Fruit fly (Drosophila melanogaster) whole organism, prepupa: ENCODE data around the gene scramb1.

Experiments used
- CG1621 ChIP-seq: fragments of 200-800 bp; sonication (Bioruptor generic); optimal IDR thresholded peaks from 3 replicates; lab custom pipeline; 2018; ENCODE audit warnings: missing biosample characterization, mild to moderate bottlenecking, missing genetic modification characterization
- CG31627 ChIP-seq: fragments of 200-800 bp; sonication (Bioruptor generic); optimal IDR thresholded peaks from 3 replicates; lab custom pipeline; 2016; ENCODE audit warnings: missing biosample characterization, missing genetic modification characterization
- CG34406 ChIP-seq: fragments of 200-800 bp; sonication (Bioruptor generic); optimal IDR thresholded peaks from 3 replicates; lab custom pipeline; 2016; ENCODE audit warnings: missing biosample characterization, missing genetic modification characterization
- Lpt ChIP-seq: fragments of 200-800 bp; sonication (Bioruptor generic); optimal IDR thresholded peaks from 3 replicates; lab custom pipeline; 2016; ENCODE audit warnings: missing biosample characterization, missing genetic modification characterization
- OdsH ChIP-seq: fragments of 200-800 bp; sonication (Bioruptor generic); optimal IDR thresholded peaks from 3 replicates; lab custom pipeline; 2016; ENCODE audit warnings: missing biosample characterization, missing genetic modification characterization
- Smox ChIP-seq: fragments of 200-800 bp; sonication (Bioruptor generic); optimal IDR thresholded peaks from 3 replicates; lab custom pipeline; 2016; ENCODE audit warnings: missing biosample characterization, missing genetic modification characterization
- Sox14 ChIP-seq: fragments of 200-800 bp; sonication (Bioruptor generic); optimal IDR thresholded peaks from 3 replicates; lab custom pipeline; 2016; ENCODE audit warnings: missing biosample characterization, missing genetic modification characterization
- fkh ChIP-seq: fragments of 200-800 bp; sonication (Bioruptor generic); optimal IDR thresholded peaks from 3 replicates; lab custom pipeline; 2017; ENCODE audit warnings: missing biosample characterization, mild to moderate bottlenecking, missing genetic modification characterization, moderate library complexity
- net ChIP-seq: fragments of 200-800 bp; sonication (Bioruptor generic); optimal IDR thresholded peaks from 3 replicates; lab custom pipeline; 2016; ENCODE audit warnings: missing biosample characterization, missing genetic modification characterization
- salr ChIP-seq, 2 experiments: fragments of 200-800 bp; sonication (Bioruptor generic); optimal IDR thresholded peaks; 3 replicates each; lab custom pipeline; 2016 to 2018; ENCODE audit warnings: missing biosample characterization in 2 of 2, missing genetic modification characterization in 2 of 2, mild to moderate bottlenecking in 1 of 2
- spab ChIP-seq: fragments of 200-800 bp; sonication (Bioruptor generic); optimal IDR thresholded peaks from 2 replicates; lab custom pipeline; 2017; ENCODE audit warnings: missing biosample characterization, mild to moderate bottlenecking, missing genetic modification characterization, missing genetic modification reagents

DNA sequence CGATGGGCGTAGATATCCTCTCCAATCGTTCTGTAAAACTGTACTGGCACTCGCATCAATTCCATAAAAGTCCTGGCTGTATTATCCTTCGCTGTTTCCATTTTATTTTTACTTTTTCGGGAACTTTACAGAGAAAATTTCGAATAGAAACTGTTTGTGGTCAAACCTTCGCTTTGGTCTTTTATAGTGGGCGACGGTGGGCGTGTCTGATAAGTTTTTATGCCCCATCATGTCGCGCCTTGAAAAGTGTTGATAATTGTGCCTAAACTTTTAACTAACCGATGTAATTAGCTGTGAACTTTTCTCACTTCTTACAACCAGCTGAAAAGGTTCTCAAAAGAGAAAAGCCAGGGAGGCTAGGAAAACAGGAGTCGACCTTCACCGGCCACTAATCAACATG, 19.6 kb upstream of the scramb1 start, which contains the start of gene Or67c:
- no peak for TF ChIP-seq Smox
- no peak for TF ChIP-seq salr (GFP tag; optimal IDR thresholded peaks at IDR 0.05; lab: Kevin White, UChicago)
- TF ChIP-seq Sox14 (GFP tag; lab: Kevin White, UChicago), result no peak
- no peak for TF ChIP-seq fkh (GFP tag; lab: Kevin White, UChicago)
- no peak for TF ChIP-seq net (GFP tag; lab: Kevin White, UChicago)
- TF ChIP-seq OdsH, result no peak
- no peak for TF ChIP-seq Lpt (GFP tag; lab: Kevin White, UChicago)
- no peak for TF ChIP-seq CG31627 (GFP tag; lab: Kevin White, UChicago)
- TF ChIP-seq spab (GFP tag; lab: Kevin White, UChicago), result no peak
- TF ChIP-seq CG34406 (GFP tag; lab: Kevin White, UChicago), result no peak
- no peak for TF ChIP-seq CG1621 (tag; lab: Kevin White, UChicago)
